Fruit fly (Drosophila melanogaster) whole organism, prepupa: ENCODE results near the gene CG13075.

Experiments
- Blimp-1 ChIP-seq: fragments of 200-800 bp; sonication (Bioruptor generic); optimal IDR thresholded peaks from 3 replicates; lab custom pipeline; 2017; ENCODE audit warnings: missing biosample characterization, missing genetic modification characterization, mild to moderate bottlenecking, moderate library complexity, missing genetic modification reagents
- CG10631 ChIP-seq: fragments of 200-800 bp; sonication (Bioruptor generic); optimal IDR thresholded peaks from 2 replicates; lab custom pipeline; 2016; ENCODE audit warnings: missing biosample characterization, missing genetic modification characterization
- CG11294 ChIP-seq: fragments of 200-800 bp; sonication (Bioruptor generic); IDR thresholded peaks from 2 replicates; pipeline ENCODE4 v1.3.6; 2022; ENCODE audit warnings: missing biosample characterization, missing genetic modification characterization
- CG11762 ChIP-seq: fragments of 200-800 bp; sonication (Bioruptor generic); optimal IDR thresholded peaks from 3 replicates; lab custom pipeline; 2016; ENCODE audit warnings: missing biosample characterization, missing genetic modification characterization; ENCODE audit not compliant: insufficient read depth
- CG15336 ChIP-seq: fragments of 200-800 bp; sonication (Bioruptor generic); IDR thresholded peaks from 2 replicates; pipeline ENCODE4 v1.3.6; 2022; ENCODE audit warnings: missing biosample characterization, missing genetic modification characterization
- CG1621 ChIP-seq: fragments of 200-800 bp; sonication (Bioruptor generic); optimal IDR thresholded peaks from 3 replicates; lab custom pipeline; 2018; ENCODE audit warnings: missing biosample characterization, mild to moderate bottlenecking, missing genetic modification characterization
- CG16779 ChIP-seq: fragments of 200-800 bp; sonication (Bioruptor generic); optimal IDR thresholded peaks from 3 replicates; lab custom pipeline; 2017; ENCODE audit warnings: missing biosample characterization, mild to moderate bottlenecking, missing genetic modification characterization
- CG31627 ChIP-seq: fragments of 200-800 bp; sonication (Bioruptor generic); optimal IDR thresholded peaks from 3 replicates; lab custom pipeline; 2016; ENCODE audit warnings: missing biosample characterization, missing genetic modification characterization
- CG32006 ChIP-seq: fragments of 200-800 bp; sonication (Bioruptor generic); optimal IDR thresholded peaks from 3 replicates; lab custom pipeline; 2017; ENCODE audit warnings: missing biosample characterization, mild to moderate bottlenecking, missing genetic modification characterization
- CG34406 ChIP-seq: fragments of 200-800 bp; sonication (Bioruptor generic); optimal IDR thresholded peaks from 3 replicates; lab custom pipeline; 2016; ENCODE audit warnings: missing biosample characterization, missing genetic modification characterization
- CG3919 ChIP-seq: fragments of 200-800 bp; sonication (Bioruptor generic); optimal IDR thresholded peaks from 3 replicates; lab custom pipeline; 2016; ENCODE audit warnings: missing biosample characterization, missing genetic modification characterization
- CG4318 ChIP-seq: fragments of 200-800 bp; sonication (Bioruptor generic); optimal IDR thresholded peaks from 3 replicates; lab custom pipeline; 2017; ENCODE audit warnings: missing biosample characterization, mild to moderate bottlenecking, missing genetic modification characterization
- CG6276 ChIP-seq: fragments of 200-800 bp; sonication (Bioruptor generic); optimal IDR thresholded peaks from 2 replicates; lab custom pipeline; 2017; ENCODE audit warnings: missing biosample characterization, mild to moderate bottlenecking, missing genetic modification characterization
- CG6792 ChIP-seq: fragments of 200-800 bp; sonication (Bioruptor generic); optimal IDR thresholded peaks from 3 replicates; lab custom pipeline; 2016; ENCODE audit warnings: missing biosample characterization, missing genetic modification characterization
- CG6808 ChIP-seq: fragments of 200-800 bp; sonication (Bioruptor generic); optimal IDR thresholded peaks from 3 replicates; lab custom pipeline; 2017; ENCODE audit warnings: missing biosample characterization, missing genetic modification characterization, mild to moderate bottlenecking, moderate library complexity, missing genetic modification reagents
- CG8119 ChIP-seq: fragments of 200-800 bp; sonication (Bioruptor generic); IDR thresholded peaks from 3 replicates; pipeline ENCODE4 v1.3.6; 2022; ENCODE audit warnings: missing biosample characterization, missing genetic modification characterization
- CG8319 ChIP-seq: fragments of 200-800 bp; sonication (Bioruptor generic); optimal IDR thresholded peaks from 3 replicates; lab custom pipeline; 2016; ENCODE audit warnings: missing biosample characterization, missing genetic modification characterization
- CG9139 ChIP-seq: fragments of 200-800 bp; sonication (Bioruptor generic); optimal IDR thresholded peaks from 3 replicates; lab custom pipeline; 2017; ENCODE audit warnings: missing biosample characterization, mild to moderate bottlenecking, missing genetic modification characterization
- Eip93F ChIP-seq: fragments of 200-800 bp; sonication (Bioruptor generic); optimal IDR thresholded peaks from 2 replicates; lab custom pipeline; 2016; ENCODE audit warnings: missing biosample characterization, mild to moderate bottlenecking, missing genetic modification characterization
- Ets21C ChIP-seq: fragments of 200-800 bp; sonication (Bioruptor generic); optimal IDR thresholded peaks from 3 replicates; lab custom pipeline; 2016; ENCODE audit warnings: missing biosample characterization, missing genetic modification characterization
- Ets96B ChIP-seq: fragments of 200-800 bp; optimal IDR thresholded peaks from 2 replicates; lab custom pipeline; 2019; ENCODE audit warnings: missing biosample characterization, mild to moderate bottlenecking, missing genetic modification characterization, moderate library complexity
- Gug ChIP-seq: fragments of 200-800 bp; sonication (Bioruptor generic); IDR thresholded peaks from 2 replicates; pipeline ENCODE4 v1.3.6; 2022; ENCODE audit warnings: missing biosample characterization, missing genetic modification characterization
- Hr39 ChIP-seq: fragments of 200-800 bp; sonication (Bioruptor generic); optimal IDR thresholded peaks from 2 replicates; lab custom pipeline; 2016; ENCODE audit warnings: missing biosample characterization, missing genetic modification characterization
- Lpt ChIP-seq: fragments of 200-800 bp; sonication (Bioruptor generic); optimal IDR thresholded peaks from 3 replicates; lab custom pipeline; 2016; ENCODE audit warnings: missing biosample characterization, missing genetic modification characterization
- Met ChIP-seq: fragments of 200-800 bp; sonication (Bioruptor generic); optimal IDR thresholded peaks from 3 replicates; lab custom pipeline; 2016; ENCODE audit warnings: missing biosample characterization, missing genetic modification characterization
- OdsH ChIP-seq: fragments of 200-800 bp; sonication (Bioruptor generic); optimal IDR thresholded peaks from 3 replicates; lab custom pipeline; 2016; ENCODE audit warnings: missing biosample characterization, missing genetic modification characterization
- Smox ChIP-seq: fragments of 200-800 bp; sonication (Bioruptor generic); optimal IDR thresholded peaks from 3 replicates; lab custom pipeline; 2016; ENCODE audit warnings: missing biosample characterization, missing genetic modification characterization
- Sox102F ChIP-seq: fragments of 200-800 bp; sonication (Bioruptor generic); optimal IDR thresholded peaks from 2 replicates; lab custom pipeline; 2016; ENCODE audit warnings: missing biosample characterization, mild to moderate bottlenecking, missing genetic modification characterization
- Sox15 ChIP-seq: fragments of 200-800 bp; sonication (Bioruptor generic); optimal IDR thresholded peaks from 3 replicates; lab custom pipeline; 2016; ENCODE audit warnings: missing biosample characterization, missing genetic modification characterization
- acj6 ChIP-seq: fragments of 200-800 bp; sonication (Bioruptor generic); optimal IDR thresholded peaks from 3 replicates; lab custom pipeline; 2016; ENCODE audit warnings: missing biosample characterization, missing genetic modification characterization
- cyc ChIP-seq: fragments of 200-800 bp; sonication (Bioruptor generic); optimal IDR thresholded peaks from 3 replicates; lab custom pipeline; 2016; ENCODE audit warnings: missing biosample characterization, missing genetic modification characterization
- dac ChIP-seq: fragments of 200-800 bp; sonication (Bioruptor generic); optimal IDR thresholded peaks from 2 replicates; lab custom pipeline; 2017; ENCODE audit warnings: missing biosample characterization, mild to moderate bottlenecking, missing genetic modification characterization
- eg ChIP-seq: fragments of 200-800 bp; sonication (Bioruptor generic); IDR thresholded peaks from 3 replicates; pipeline ENCODE4 v1.3.6; 2022; ENCODE audit warnings: missing biosample characterization, missing genetic modification characterization
- esn ChIP-seq: fragments of 200-800 bp; sonication (Bioruptor generic); optimal IDR thresholded peaks from 2 replicates; lab custom pipeline; 2016; ENCODE audit warnings: missing biosample characterization, mild to moderate bottlenecking, missing genetic modification characterization, moderate library complexity
- fd59A ChIP-seq: fragments of 200-800 bp; sonication (Bioruptor generic); optimal IDR thresholded peaks from 2 replicates; lab custom pipeline; 2017; ENCODE audit warnings: missing biosample characterization, mild to moderate bottlenecking, missing genetic modification characterization, missing genetic modification reagents
- lz ChIP-seq: fragments of 200-800 bp; sonication (Bioruptor generic); optimal IDR thresholded peaks from 3 replicates; lab custom pipeline; 2016; ENCODE audit warnings: missing biosample characterization, missing genetic modification characterization
- pdm3 ChIP-seq: fragments of 200-800 bp; sonication (Bioruptor generic); optimal IDR thresholded peaks from 3 replicates; lab custom pipeline; 2016; ENCODE audit warnings: missing biosample characterization, missing genetic modification characterization
- spab ChIP-seq: fragments of 200-800 bp; sonication (Bioruptor generic); optimal IDR thresholded peaks from 2 replicates; lab custom pipeline; 2017; ENCODE audit warnings: missing biosample characterization, mild to moderate bottlenecking, missing genetic modification characterization, missing genetic modification reagents
- ss ChIP-seq, 2 experiments: fragments of 200-800 bp; sonication (Bioruptor generic); optimal IDR thresholded peaks; 2 replicates in 1 of 2; 3 replicates in 1 of 2; lab custom pipeline; 2017 to 2018; ENCODE audit warnings: mild to moderate bottlenecking in 2 of 2, missing biosample characterization in 2 of 2, missing genetic modification characterization in 2 of 2, moderate library complexity in 1 of 2
- svp ChIP-seq: fragments of 200-800 bp; sonication (Bioruptor generic); peaks from one replicate; lab custom pipeline; 2016; ENCODE audit warnings: missing biosample characterization, missing genetic modification characterization
- topi ChIP-seq: fragments of 200-800 bp; sonication (Bioruptor generic); optimal IDR thresholded peaks from 3 replicates; lab custom pipeline; 2016; ENCODE audit warnings: missing biosample characterization, missing genetic modification characterization
- vri ChIP-seq: fragments of 200-800 bp; sonication (Bioruptor generic); optimal IDR thresholded peaks from 3 replicates; lab custom pipeline; 2016; ENCODE audit warnings: missing biosample characterization, mild to moderate bottlenecking, missing genetic modification characterization

The CG13075 gene

DNA sequence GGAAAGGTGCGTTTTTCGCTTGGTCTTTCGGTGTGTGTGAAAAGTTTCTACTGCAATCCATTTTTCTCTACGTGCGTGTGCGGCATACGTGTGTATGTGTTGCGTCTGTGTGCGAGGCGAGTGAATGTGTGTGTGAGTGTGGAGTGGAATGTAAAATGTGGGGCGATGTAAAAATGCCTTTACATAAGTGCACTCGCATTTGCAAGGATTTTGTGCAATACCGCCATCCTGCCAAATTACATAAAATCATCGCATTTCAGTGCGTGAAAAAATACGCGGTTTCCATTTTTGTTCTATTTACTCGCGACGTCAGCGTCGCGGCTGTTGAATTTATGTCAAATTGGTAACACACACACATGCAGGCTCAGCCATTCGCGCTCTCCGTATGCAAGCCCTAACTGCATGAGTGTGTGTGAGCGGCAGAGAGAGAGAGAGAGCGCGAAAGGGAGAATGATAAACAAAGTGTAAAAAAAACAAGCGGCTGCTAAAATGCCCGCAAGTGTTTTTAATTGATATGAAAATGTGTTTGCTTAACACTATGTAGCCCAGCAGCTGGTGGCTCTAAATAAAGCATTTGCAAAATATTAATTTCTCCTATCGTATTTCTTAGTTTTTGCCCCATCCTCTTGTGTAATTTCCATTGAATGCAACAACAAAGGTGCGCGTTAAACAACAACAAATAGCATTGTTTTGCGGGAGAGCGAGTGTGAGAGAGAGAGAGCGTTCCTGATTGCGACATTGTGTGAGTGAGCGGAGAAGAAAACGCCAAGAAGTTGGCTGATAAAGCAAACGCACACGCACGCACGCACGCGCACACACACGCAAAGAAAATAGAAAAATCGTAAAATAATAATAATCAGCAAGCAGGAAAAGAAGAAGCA is 31.4 kb upstream of the CG13075 start (continued):
- no peak for TF ChIP-seq topi
- TF ChIP-seq CG6792 (GFP tag; lab: Kevin White, UChicago): no peak
- no peak for TF ChIP-seq Ets96B
- no peak for TF ChIP-seq fd59A (GFP tag; lab: Kevin White, UChicago)
- TF ChIP-seq CG6808: peak; percentile 18
- peak; percentile 31 for TF ChIP-seq spab (GFP tag; lab: Kevin White, UChicago)
- TF ChIP-seq svp (GFP tag; lab: Kevin White, UChicago): no peak
- TF ChIP-seq acj6 (GFP tag; lab: Kevin White, UChicago): no peak
- no peak for TF ChIP-seq CG11762 (GFP tag; lab: Kevin White, UChicago)
- no peak for TF ChIP-seq lz (GFP tag; lab: Kevin White, UChicago)
- TF ChIP-seq cyc (GFP tag; lab: Kevin White, UChicago): no peak
- TF ChIP-seq Met (GFP tag; lab: Kevin White, UChicago): no peak
- TF ChIP-seq eg: 0 out of 3 replicates have a peak, but pooled peaks have one; percentile 3
- no peak for TF ChIP-seq CG11294
- no peak for TF ChIP-seq CG4318 (GFP tag; lab: Kevin White, UChicago)
- no peak for TF ChIP-seq CG34406 (GFP tag; lab: Kevin White, UChicago)
- no peak for TF ChIP-seq OdsH (GFP tag; lab: Kevin White, UChicago)
- no peak for TF ChIP-seq Eip93F (GFP tag; lab: Kevin White, UChicago)
- peak; percentile 63 for TF ChIP-seq vri (GFP tag; lab: Kevin White, UChicago)
- peak; percentile 2 for TF ChIP-seq CG6276 (GFP tag; lab: Kevin White, UChicago)
- peak; percentile 27 for TF ChIP-seq Sox102F
- TF ChIP-seq CG8319 (GFP tag; lab: Kevin White, UChicago): no peak
- no peak for TF ChIP-seq CG10631
- TF ChIP-seq CG15336 (GFP tag; lab: Robert Waterston, UW): no peak
- TF ChIP-seq Ets21C (GFP tag; lab: Kevin White, UChicago): no peak
- TF ChIP-seq pdm3 (GFP tag; lab: Kevin White, UChicago): no peak
- no peak for TF ChIP-seq Sox15 (GFP tag; lab: Kevin White, UChicago)
- peak; percentile 23 to 53 for TF ChIP-seq ss (GFP tag; optimal IDR thresholded peaks at IDR 0.05; lab: Kevin White, UChicago)
- TF ChIP-seq CG3919: no peak
- no peak for TF ChIP-seq dac (GFP tag; lab: Kevin White, UChicago)
- no peak for TF ChIP-seq CG31627
- peak; percentile 32 for TF ChIP-seq CG32006 (GFP tag; lab: Kevin White, UChicago)
- peak; percentile 9 for TF ChIP-seq CG9139 (GFP tag; lab: Kevin White, UChicago)
- TF ChIP-seq Blimp-1 (GFP tag; lab: Kevin White, UChicago): no peak
- TF ChIP-seq CG1621 (tag; lab: Kevin White, UChicago): no peak
- TF ChIP-seq esn: no peak
- no peak for TF ChIP-seq Gug (GFP tag; lab: Robert Waterston, UW)
- TF ChIP-seq CG8119 (GFP tag; lab: Robert Waterston, UW): peak; percentile 42; the same call in 2 of the 3 replicates
- no peak for TF ChIP-seq Smox (GFP tag; lab: Kevin White, UChicago)
- TF ChIP-seq Lpt (GFP tag; lab: Kevin White, UChicago): no peak
- no peak for TF ChIP-seq Hr39 (GFP tag; lab: Kevin White, UChicago)
- TF ChIP-seq CG16779 (tag; lab: Kevin White, UChicago): no peak
